Fruit fly (Drosophila melanogaster) whole organism, embryonic: ENCODE measurements around the gene PIG-C.
A peak's percentile ranks its signal among the peaks of the same experiment; 100 is the strongest.

ENCODE experiments used
- Adf1 ChIP-seq: fragments of 200-800 bp; sonication (Bioruptor generic); IDR thresholded peaks from 2 replicates; pipeline ENCODE4 v1.3.6; 2022; ENCODE audit warnings: missing biosample characterization, missing genetic modification characterization
- B-H2 ChIP-seq: fragments of 200-800 bp; sonication (Bioruptor generic); optimal IDR thresholded peaks from 2 replicates; lab custom pipeline; 2018; ENCODE audit warnings: missing biosample characterization, mild to moderate bottlenecking, missing genetic modification characterization
- Bgb ChIP-seq: fragments of 200-800 bp; sonication (Bioruptor generic); IDR thresholded peaks from 2 replicates; pipeline ENCODE4 v1.3.6; 2022; ENCODE audit warnings: missing biosample characterization, missing genetic modification characterization; ENCODE audit not compliant: partially characterized antibody
- CG14860 ChIP-seq: fragments of 200-800 bp; sonication (Bioruptor generic); IDR thresholded peaks from 3 replicates; pipeline ENCODE4 v1.3.6; 2022; ENCODE audit warnings: missing biosample characterization, missing genetic modification characterization; ENCODE audit not compliant: partially characterized antibody
- CG15479 ChIP-seq: fragments of 200-800 bp; sonication (Bioruptor generic); optimal IDR thresholded peaks from 3 replicates; lab custom pipeline; 2019; ENCODE audit warnings: missing biosample characterization, mild to moderate bottlenecking, missing genetic modification characterization, moderate library complexity
- CG17385 ChIP-seq: fragments of 200-800 bp; sonication (Bioruptor generic); optimal IDR thresholded peaks from 3 replicates; lab custom pipeline; 2018; ENCODE audit warnings: missing biosample characterization, mild to moderate bottlenecking, missing genetic modification characterization
- CG17829 ChIP-seq: fragments of 200-800 bp; optimal IDR thresholded peaks from 2 replicates; lab custom pipeline; 2019; ENCODE audit warnings: missing biosample characterization, mild to moderate bottlenecking, missing genetic modification characterization, moderate library complexity
- CG17912 ChIP-seq: fragments of 200-800 bp; sonication (Bioruptor generic); optimal IDR thresholded peaks from 2 replicates; lab custom pipeline; 2018; ENCODE audit warnings: missing biosample characterization, mild to moderate bottlenecking, missing genetic modification characterization
- CG18476 ChIP-seq: fragments of 200-800 bp; sonication (Bioruptor generic); optimal IDR thresholded peaks from 2 replicates; lab custom pipeline; 2016; ENCODE audit warnings: missing biosample characterization, mild to moderate bottlenecking, missing genetic modification characterization
- CG18599 ChIP-seq: fragments of 200-800 bp; sonication (Bioruptor generic); optimal IDR thresholded peaks from 3 replicates; lab custom pipeline; 2017; ENCODE audit warnings: missing biosample characterization, missing genetic modification characterization, mild to moderate bottlenecking, moderate library complexity, missing genetic modification reagents
- CG18619 ChIP-seq: fragments of 200-800 bp; sonication (Bioruptor generic); optimal IDR thresholded peaks from 3 replicates; lab custom pipeline; 2017; ENCODE audit warnings: missing biosample characterization, mild to moderate bottlenecking, missing genetic modification characterization
- CG30020 ChIP-seq: fragments of 200-800 bp; optimal IDR thresholded peaks from 2 replicates; lab custom pipeline; 2019; ENCODE audit warnings: missing biosample characterization, mild to moderate bottlenecking, missing genetic modification characterization, moderate library complexity
- CG4854 ChIP-seq: fragments of 200-800 bp; sonication (Bioruptor generic); optimal IDR thresholded peaks from 2 replicates; lab custom pipeline; 2016; ENCODE audit warnings: missing biosample characterization, missing genetic modification characterization, inconsistent platforms
- CG6689 ChIP-seq: fragments of 200-800 bp; sonication (Bioruptor generic); IDR thresholded peaks from 2 replicates; pipeline ENCODE4 v1.3.6; 2022; ENCODE audit warnings: missing biosample characterization, missing genetic modification characterization
- CG7357 ChIP-seq: fragments of 200-800 bp; sonication (Bioruptor generic); IDR thresholded peaks from 3 replicates; pipeline ENCODE4 v1.3.6; 2022; ENCODE audit warnings: missing biosample characterization, missing genetic modification characterization
- CG7928 ChIP-seq: fragments of 200-800 bp; sonication (Bioruptor generic); optimal IDR thresholded peaks from 2 replicates; lab custom pipeline; 2017; ENCODE audit warnings: missing biosample characterization, mild to moderate bottlenecking, missing genetic modification characterization
- CG7963 ChIP-seq: fragments of 200-800 bp; sonication (Bioruptor generic); IDR thresholded peaks from 3 replicates; pipeline ENCODE4 v1.3.6; 2022; ENCODE audit warnings: missing biosample characterization, missing genetic modification characterization; ENCODE audit not compliant: partially characterized antibody
- CG8290 ChIP-seq, 3 experiments: fragments of 200-800 bp; sonication (Bioruptor generic); optimal IDR thresholded peaks; 2 replicates each; lab custom pipeline; 2016 to 2019; ENCODE audit warnings: missing biosample characterization in 3 of 3, missing genetic modification characterization in 3 of 3, mild to moderate bottlenecking in 2 of 3, moderate library complexity in 1 of 3
- D ChIP-seq, 2 experiments: fragments of 200-800 bp in 1 of 2; fragments of >200 bp in 1 of 2; sonication (Bioruptor generic) in 1 of 2; optimal IDR thresholded peaks; 2 replicates in 1 of 2; 3 replicates in 1 of 2; lab custom pipeline; 2017; ENCODE audit warnings: mild to moderate bottlenecking in 1 of 2, missing biosample characterization in 1 of 2, missing genetic modification characterization in 1 of 2, missing genetic modification reagents in 1 of 2
- Deaf1 ChIP-seq: fragments of 200-800 bp; optimal IDR thresholded peaks from 3 replicates; lab custom pipeline; 2019; ENCODE audit warnings: missing biosample characterization, mild to moderate bottlenecking, missing genetic modification characterization, moderate library complexity
- Dfd ChIP-seq, 2 experiments: fragments of >200 bp; optimal IDR thresholded peaks; 2 replicates each; lab custom pipeline; 2017; ENCODE audit warnings: missing biosample characterization in 2 of 2, missing genetic modification characterization in 2 of 2
- H15 ChIP-seq: fragments of 200-800 bp; sonication (Bioruptor generic); IDR thresholded peaks from 3 replicates; pipeline ENCODE4 v1.3.6; 2022; ENCODE audit warnings: missing biosample characterization, missing genetic modification characterization
- HLH4C ChIP-seq: fragments of 200-800 bp; sonication (Bioruptor generic); IDR thresholded peaks from 3 replicates; pipeline ENCODE4 v1.3.6; 2022; ENCODE audit warnings: missing biosample characterization, missing genetic modification characterization; ENCODE audit not compliant: partially characterized antibody
- MESR4 ChIP-seq: fragments of 200-800 bp; sonication (Bioruptor generic); optimal IDR thresholded peaks from 2 replicates; lab custom pipeline; 2018; ENCODE audit warnings: missing biosample characterization, mild to moderate bottlenecking, missing genetic modification characterization, moderate library complexity
- Mad ChIP-seq: fragments of 200-800 bp; sonication (Bioruptor generic); optimal IDR thresholded peaks from 2 replicates; lab custom pipeline; 2016; ENCODE audit warnings: missing biosample characterization, missing genetic modification characterization
- Sry-δ ChIP-seq: fragments of 200-800 bp; sonication (Bioruptor generic); optimal IDR thresholded peaks from 2 replicates; lab custom pipeline; 2016; ENCODE audit warnings: missing biosample characterization, missing genetic modification characterization
- TFAM ChIP-seq: fragments of 200-800 bp; sonication (Bioruptor generic); optimal IDR thresholded peaks from 2 replicates; lab custom pipeline; 2017; ENCODE audit warnings: missing biosample characterization, missing genetic modification characterization, inconsistent platforms
- amos ChIP-seq: fragments of 200-800 bp; sonication (Bioruptor generic); IDR thresholded peaks from 2 replicates; pipeline ENCODE4 v1.3.6; 2022; ENCODE audit warnings: missing biosample characterization, missing genetic modification characterization; ENCODE audit not compliant: partially characterized antibody
- bbx ChIP-seq: fragments of 200-800 bp; sonication (Bioruptor generic); IDR thresholded peaks from 2 replicates; pipeline ENCODE4 v1.3.6; 2022; ENCODE audit warnings: missing biosample characterization, missing genetic modification characterization; ENCODE audit not compliant: partially characterized antibody
- bowl ChIP-seq: fragments of 200-800 bp; sonication (Bioruptor generic); IDR thresholded peaks from 2 replicates; pipeline ENCODE4 v1.3.6; 2022; ENCODE audit warnings: missing biosample characterization, missing genetic modification characterization
- dmrt11E ChIP-seq: fragments of 200-800 bp; sonication (Bioruptor generic); optimal IDR thresholded peaks from 3 replicates; lab custom pipeline; 2018; ENCODE audit warnings: missing biosample characterization, mild to moderate bottlenecking, missing genetic modification characterization, moderate library complexity
- dpn ChIP-seq, 2 experiments: fragments of 200-800 bp; sonication (Bioruptor generic); optimal IDR thresholded peaks; 3 replicates each; lab custom pipeline; 2016; ENCODE audit warnings: missing biosample characterization in 2 of 2, missing genetic modification characterization in 2 of 2
- exex ChIP-seq: fragments of 200-800 bp; sonication (Bioruptor generic); optimal IDR thresholded peaks from 4 replicates; lab custom pipeline; 2018; ENCODE audit warnings: missing biosample characterization, mild to moderate bottlenecking, missing genetic modification characterization, moderate library complexity
- kah ChIP-seq: fragments of 200-800 bp; sonication (Bioruptor generic); optimal IDR thresholded peaks from 2 replicates; lab custom pipeline; 2018; ENCODE audit warnings: missing biosample characterization, mild to moderate bottlenecking, missing genetic modification characterization
- lilli ChIP-seq: fragments of 200-800 bp; sonication (Bioruptor generic); optimal IDR thresholded peaks from 3 replicates; lab custom pipeline; 2016; ENCODE audit warnings: missing biosample characterization, missing genetic modification characterization
- lola ChIP-seq, 3 experiments: fragments of >200 bp in 2 of 3; fragments of 200-800 bp in 1 of 3; sonication (Bioruptor generic) in 1 of 3; optimal IDR thresholded peaks; 2 replicates each; lab custom pipeline; 2017 to 2019; ENCODE audit warnings: missing biosample characterization in 3 of 3, missing genetic modification characterization in 3 of 3, mild to moderate bottlenecking in 1 of 3, moderate library complexity in 1 of 3
- mirr ChIP-seq: fragments of 200-800 bp; sonication (Bioruptor generic); optimal IDR thresholded peaks from 3 replicates; lab custom pipeline; 2018; ENCODE audit warnings: missing biosample characterization, mild to moderate bottlenecking, missing genetic modification characterization
- sc ChIP-seq, 3 experiments: fragments of >200 bp in 2 of 3; fragments of 200-800 bp in 1 of 3; sonication (Bioruptor generic) in 1 of 3; optimal IDR thresholded peaks; 2 replicates in 2 of 3; 3 replicates in 1 of 3; lab custom pipeline; 2017; ENCODE audit warnings: mild to moderate bottlenecking in 1 of 3, missing biosample characterization in 1 of 3, missing genetic modification characterization in 1 of 3, missing genetic modification reagents in 1 of 3
- sens-2 ChIP-seq: fragments of 200-800 bp; sonication (Bioruptor generic); IDR thresholded peaks from 2 replicates; pipeline ENCODE4 v1.3.6; 2022; ENCODE audit warnings: missing biosample characterization, missing genetic modification characterization
- sima ChIP-seq: fragments of 200-800 bp; sonication (Bioruptor generic); optimal IDR thresholded peaks from 2 replicates; lab custom pipeline; 2016; ENCODE audit warnings: missing biosample characterization, missing genetic modification characterization
- sna ChIP-seq: fragments of 200-800 bp; sonication (Bioruptor generic); IDR thresholded peaks from 2 replicates; pipeline ENCODE4 v1.3.6; 2022; ENCODE audit warnings: missing biosample characterization, missing genetic modification characterization; ENCODE audit not compliant: partially characterized antibody
- tx ChIP-seq: fragments of 200-800 bp; sonication (Bioruptor generic); optimal IDR thresholded peaks from 2 replicates; lab custom pipeline; 2016; ENCODE audit warnings: missing biosample characterization, missing genetic modification characterization
- vfl ChIP-seq: fragments of 200-800 bp; sonication (Bioruptor generic); optimal IDR thresholded peaks from 2 replicates; lab custom pipeline; 2016; ENCODE audit warnings: missing biosample characterization, missing genetic modification characterization
- vnd ChIP-seq: fragments of 200-800 bp; sonication (Bioruptor generic); IDR thresholded peaks from 3 replicates; pipeline ENCODE4 v1.3.6; 2022; ENCODE audit warnings: missing biosample characterization, missing genetic modification characterization; ENCODE audit not compliant: partially characterized antibody
- zfh1 ChIP-seq: fragments of 200-800 bp; sonication (Bioruptor generic); IDR thresholded peaks from 3 replicates; pipeline ENCODE4 v1.3.6; 2022; ENCODE audit warnings: missing biosample characterization, missing genetic modification characterization

Gene PIG-C

DNA sequence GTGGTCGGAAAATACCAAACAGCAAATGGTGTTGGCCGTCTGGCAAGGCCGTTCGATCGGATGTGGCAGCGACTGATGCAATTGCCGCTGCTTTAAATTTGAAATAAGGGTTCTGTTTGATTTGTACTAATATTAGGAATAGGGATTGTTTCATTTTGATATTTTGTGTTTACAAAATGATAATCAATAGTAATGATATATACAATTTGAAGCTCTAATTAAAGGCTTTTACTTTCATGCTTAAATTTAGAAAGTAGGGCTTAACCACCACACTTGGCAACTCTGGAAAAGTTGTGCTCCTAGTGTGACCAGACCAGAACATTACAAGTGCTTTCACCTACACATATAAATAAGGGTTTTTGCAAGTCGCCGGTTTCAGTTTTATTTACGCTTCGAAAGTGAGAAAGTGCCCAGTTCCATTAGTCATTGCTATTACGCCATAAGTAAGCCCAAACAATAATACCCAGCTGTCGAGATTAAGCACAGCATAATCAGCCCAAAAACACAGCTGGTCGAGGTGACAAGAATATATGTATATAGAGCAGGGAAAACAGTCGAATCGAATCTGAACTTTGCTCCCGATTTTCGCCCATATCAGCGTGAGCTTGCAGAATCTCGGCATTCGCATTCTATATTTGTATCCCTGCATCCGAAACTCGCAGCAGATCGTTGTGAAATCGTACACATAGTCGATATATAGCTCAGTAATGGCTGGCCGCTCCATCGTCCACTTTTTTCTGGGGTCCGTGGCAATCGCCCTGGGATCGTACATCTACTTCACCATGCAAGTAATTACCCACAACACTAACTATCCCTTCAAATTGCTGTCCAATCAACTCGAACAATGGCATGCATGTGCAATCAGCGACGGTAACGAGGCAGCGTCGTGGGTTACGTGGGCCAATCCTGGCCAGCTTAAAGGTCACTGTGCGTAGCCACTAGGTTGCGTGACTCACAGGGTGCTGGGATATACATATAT is 7.2 kb upstream of the PIG-C start, which contains the start of gene Gtpx (continued):
- TF ChIP-seq vnd (GFP tag; lab: Robert Waterston, UW): no peak
- TF ChIP-seq CG30020 (tag; lab: Kevin White, UChicago): peak; percentile 35
- TF ChIP-seq vfl: peak; percentile 9
- no peak for TF ChIP-seq CG17912 (GFP tag; lab: Kevin White, UChicago)
- TF ChIP-seq Adf1 (GFP tag; lab: Robert Waterston, UW): 0 out of 2 replicates have a peak, but pooled peaks have one; percentile 16
- peak; percentile 8 for TF ChIP-seq dmrt11E (tag; lab: Kevin White, UChicago)
- no peak for TF ChIP-seq CG4854
- TF ChIP-seq H15 (GFP tag; lab: Robert Waterston, UW): no peak
- TF ChIP-seq Deaf1 (tag; lab: Kevin White, UChicago): no peak
- peak; percentile 9 for TF ChIP-seq Mad (GFP tag; lab: Kevin White, UChicago)
- no peak for TF ChIP-seq TFAM
- peak; percentile 46 for TF ChIP-seq CG18619 (GFP tag; lab: Kevin White, UChicago)
- peak; percentile 32 for TF ChIP-seq CG18476 (GFP tag; lab: Kevin White, UChicago)
- peak; percentile 40 for TF ChIP-seq tx (GFP tag; lab: Kevin White, UChicago)
- TF ChIP-seq sc (optimal IDR thresholded peaks at IDR 0.05; lab: Kevin White, UChicago): no peak
- TF ChIP-seq sc (GFP tag; optimal IDR thresholded peaks at IDR 0.05; lab: Kevin White, UChicago): no peak
- peak in 1 of 3 experiments; percentile 45 for TF ChIP-seq lola (GFP tag; optimal IDR thresholded peaks at IDR 0.05; lab: Kevin White, UChicago)
- TF ChIP-seq sens-2 (GFP tag; lab: Robert Waterston, UW): no peak
- TF ChIP-seq dpn (GFP tag; optimal IDR thresholded peaks at IDR 0.05; lab: Kevin White, UChicago): peak; percentile 27 to 57
- TF ChIP-seq amos (GFP tag; lab: Robert Waterston, UW): peak; percentile 46
- peak; percentile 57 for TF ChIP-seq B-H2 (GFP tag; lab: Kevin White, UChicago)
- peak; percentile 66 for TF ChIP-seq lilli (GFP tag; lab: Kevin White, UChicago)
- TF ChIP-seq CG7928 (GFP tag; lab: Kevin White, UChicago): no peak
- no peak for TF ChIP-seq bowl (GFP tag; lab: Robert Waterston, UW)
- peak; percentile 26 for TF ChIP-seq Sry-δ (GFP tag; lab: Kevin White, UChicago)
- TF ChIP-seq, all 482 proteins: peak for 159

DNA sequence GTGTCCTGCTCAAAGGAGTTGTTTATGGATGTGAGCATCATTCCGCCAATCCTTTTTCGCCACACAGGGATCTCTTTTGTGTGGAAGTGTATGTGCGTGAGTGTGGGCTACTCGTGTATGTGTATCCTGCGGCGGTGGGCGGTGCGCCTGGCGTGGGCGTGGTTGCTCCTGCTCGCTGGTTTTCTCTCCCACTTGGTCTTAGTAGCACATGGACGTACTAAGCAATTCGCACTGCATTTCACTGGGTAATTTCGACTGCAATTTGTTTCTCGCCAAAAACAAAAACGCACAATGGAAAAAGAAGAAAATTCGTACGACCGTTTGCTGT is 6.5 kb upstream of the PIG-C start:
- TF ChIP-seq CG17829 (tag; lab: Kevin White, UChicago) (no peak), CG14860 (GFP tag; lab: Robert Waterston, UW) (no peak), sima (GFP tag; lab: Kevin White, UChicago) (no peak), exex (no peak), CG15479 (no peak), zfh1 (no peak), D (optimal IDR thresholded peaks at IDR 0.05; lab: Kevin White, UChicago) (peak; percentile 62), D (GFP tag; optimal IDR thresholded peaks at IDR 0.05; lab: Kevin White, UChicago) (no peak), CG7963 (GFP tag; lab: Robert Waterston, UW) (0 out of 3 replicates have a peak, but pooled peaks have one; percentile 35), HLH4C (GFP tag; lab: Robert Waterston, UW) (no peak), sna (GFP tag; lab: Robert Waterston, UW) (0 out of 2 replicates have a peak, but pooled peaks have one; percentile 20), mirr (GFP tag; lab: Kevin White, UChicago) (no peak), Deaf1 (tag; lab: Kevin White, UChicago) (no peak), CG6689 (GFP tag; lab: Robert Waterston, UW) (no peak), CG7357 (GFP tag; lab: Robert Waterston, UW) (no peak), bbx (peak; percentile 28; the same call in 1 of the 2 replicates), Dfd (GFP tag; optimal IDR thresholded peaks at IDR 0.05; lab: Kevin White, UChicago) (no peak), CG17385 (GFP tag; lab: Kevin White, UChicago) (peak; percentile 73), CG8290 (GFP tag; optimal IDR thresholded peaks at IDR 0.05; lab: Kevin White, UChicago) (no peak), CG8290 (tag; optimal IDR thresholded peaks at IDR 0.05; lab: Kevin White, UChicago) (no peak), kah (GFP tag; lab: Kevin White, UChicago) (no peak), MESR4 (GFP tag; lab: Kevin White, UChicago) (peak; percentile 96), CG18599 (no peak), Bgb (GFP tag; lab: Robert Waterston, UW) (peak; percentile 5; the same call in 1 of the 2 replicates)
